Fruit fly (Drosophila melanogaster): ENCODE measurements around the gene CG4596.

DNA sequence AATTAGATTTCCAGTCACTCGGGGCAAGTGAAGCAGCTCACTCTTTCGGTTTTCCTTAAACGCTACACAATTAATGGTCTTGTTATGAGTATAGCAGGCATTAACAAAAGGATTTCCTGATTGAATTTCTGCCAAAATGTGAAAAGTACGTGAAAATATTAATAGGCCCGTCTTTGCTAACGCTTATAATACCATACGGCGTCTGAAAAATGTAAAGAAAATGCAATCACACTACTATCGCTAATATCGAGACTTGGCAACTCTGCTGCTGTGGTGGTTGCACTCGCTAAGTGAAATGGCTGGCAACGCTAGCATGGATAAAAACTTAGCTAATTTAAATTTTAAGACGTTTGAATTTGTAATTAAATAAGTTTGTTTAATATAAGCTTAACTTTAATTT is 20.5 kb downstream of the CG4596 start, which contains the start of gene CG6621:
- TF ChIP-seq Lpt (GFP tag; optimal IDR thresholded peaks at IDR 0.05) (no peak), ss (GFP tag; optimal IDR thresholded peaks at IDR 0.05) (no peak), Hr39 (GFP tag; optimal IDR thresholded peaks at IDR 0.05) (no peak), spab (GFP tag; optimal IDR thresholded peaks at IDR 0.05) (no peak)
